Fruit fly (Drosophila melanogaster) whole organism, embryonic: ENCODE measurements around the gene Arp1.

ENCODE experiments used
- Awh ChIP-seq: fragments of 200-800 bp; sonication (Bioruptor generic); IDR thresholded peaks from 2 replicates; pipeline ENCODE4, ENCODE4 v1.3.6; 2022; ENCODE audit warnings: missing biosample characterization, missing genetic modification characterization
- Blimp-1 ChIP-seq: fragments of 200-800 bp; sonication (Bioruptor generic); optimal IDR thresholded peaks from 3 replicates; lab custom pipeline; 2018; ENCODE audit warnings: missing biosample characterization, missing genetic modification characterization, mild to moderate bottlenecking, moderate library complexity, missing genetic modification reagents
- BtbVII ChIP-seq: fragments of 200-800 bp; sonication (Bioruptor generic); optimal IDR thresholded peaks from 3 replicates; lab custom pipeline; 2017; ENCODE audit warnings: missing biosample characterization, mild to moderate bottlenecking, missing genetic modification characterization
- C15 ChIP-seq: fragments of 200-800 bp; sonication (Bioruptor generic); IDR thresholded peaks from 3 replicates; pipeline ENCODE4 v1.3.6; 2022; ENCODE audit warnings: missing biosample characterization, missing genetic modification characterization
- CG11085 ChIP-seq: fragments of 200-800 bp; sonication (Bioruptor generic); IDR thresholded peaks from 2 replicates; pipeline ENCODE4 v1.3.6; 2022; ENCODE audit warnings: missing biosample characterization, missing genetic modification characterization
- CG11247 ChIP-seq: fragments of 200-800 bp; sonication (Bioruptor generic); IDR thresholded peaks from 2 replicates; pipeline ENCODE4 v1.3.6; 2022; ENCODE audit warnings: missing biosample characterization, missing genetic modification characterization
- CG12155 ChIP-seq: fragments of 200-800 bp; sonication (Bioruptor generic); optimal IDR thresholded peaks from 3 replicates; lab custom pipeline; 2016; ENCODE audit warnings: missing biosample characterization, missing genetic modification characterization
- CG16815 ChIP-seq: fragments of 200-800 bp; sonication (Bioruptor generic); optimal IDR thresholded peaks from 3 replicates; lab custom pipeline; 2017; ENCODE audit warnings: missing biosample characterization, mild to moderate bottlenecking, missing genetic modification characterization
- CG16863 ChIP-seq: fragments of 200-800 bp; sonication (Bioruptor generic); optimal IDR thresholded peaks from 3 replicates; lab custom pipeline; 2016; ENCODE audit warnings: missing biosample characterization, missing genetic modification characterization
- CG18262 ChIP-seq: fragments of 200-800 bp; optimal IDR thresholded peaks from 3 replicates; lab custom pipeline; 2019; ENCODE audit warnings: missing biosample characterization, mild to moderate bottlenecking, missing genetic modification characterization, moderate library complexity
- CG2889 ChIP-seq: fragments of 200-800 bp; sonication (Bioruptor generic); IDR thresholded peaks from 3 replicates; pipeline ENCODE4 v1.3.6; 2022; ENCODE audit warnings: missing biosample characterization, missing genetic modification characterization
- CG34422 ChIP-seq: fragments of 200-800 bp; sonication (Bioruptor generic); IDR thresholded peaks from 3 replicates; pipeline ENCODE4 v1.3.6; 2022; ENCODE audit warnings: missing biosample characterization, missing genetic modification characterization
- CG7372 ChIP-seq: fragments of 200-800 bp; sonication (Bioruptor generic); IDR thresholded peaks from 2 replicates; pipeline ENCODE4 v1.3.6; 2022; ENCODE audit warnings: missing biosample characterization, missing genetic modification characterization
- CG9876 ChIP-seq: fragments of 200-800 bp; sonication (Bioruptor generic); optimal IDR thresholded peaks from 2 replicates; lab custom pipeline; 2016; ENCODE audit warnings: missing biosample characterization, missing genetic modification characterization
- H15 ChIP-seq: fragments of 200-800 bp; sonication (Bioruptor generic); IDR thresholded peaks from 3 replicates; pipeline ENCODE4 v1.3.6; 2022; ENCODE audit warnings: missing biosample characterization, missing genetic modification characterization
- HHEX ChIP-seq: fragments of 200-800 bp; sonication (Bioruptor generic); optimal IDR thresholded peaks from 3 replicates; lab custom pipeline; 2017; ENCODE audit warnings: missing biosample characterization, mild to moderate bottlenecking, missing genetic modification characterization, missing genetic modification reagents
- HLH3B ChIP-seq: fragments of 200-800 bp; sonication (Bioruptor generic); IDR thresholded peaks from 2 replicates; pipeline ENCODE4 v1.3.6; 2022; ENCODE audit warnings: missing biosample characterization, missing genetic modification characterization
- Hey ChIP-seq: fragments of 200-800 bp; sonication (Bioruptor generic); optimal IDR thresholded peaks from 3 replicates; lab custom pipeline; 2018; ENCODE audit warnings: missing biosample characterization, mild to moderate bottlenecking, missing genetic modification characterization
- Mrtf ChIP-seq: fragments of 200-800 bp; sonication (Bioruptor generic); IDR thresholded peaks from 3 replicates; pipeline ENCODE4 v1.3.6; 2022; ENCODE audit warnings: missing biosample characterization, missing genetic modification characterization
- Nf-YA ChIP-seq: fragments of 200-800 bp; sonication (Bioruptor generic); IDR thresholded peaks from 2 replicates; pipeline ENCODE4 v1.3.6; 2022; ENCODE audit warnings: missing biosample characterization, missing genetic modification characterization
- Rx ChIP-seq: fragments of 200-800 bp; sonication (Bioruptor generic); IDR thresholded peaks from 2 replicates; pipeline ENCODE4 v1.3.6; 2022; ENCODE audit warnings: missing biosample characterization, missing genetic modification characterization
- Six4 ChIP-seq: fragments of 200-800 bp; sonication (Bioruptor generic); optimal IDR thresholded peaks from 2 replicates; lab custom pipeline; 2016; ENCODE audit warnings: missing biosample characterization, missing genetic modification characterization
- Xbp1 ChIP-seq: fragments of 200-800 bp; sonication (Bioruptor generic); optimal IDR thresholded peaks from 3 replicates; lab custom pipeline; 2016; ENCODE audit warnings: missing biosample characterization, mild to moderate bottlenecking, missing genetic modification characterization
- amos ChIP-seq: fragments of 200-800 bp; sonication (Bioruptor generic); IDR thresholded peaks from 2 replicates; pipeline ENCODE4 v1.3.6; 2022; ENCODE audit warnings: missing biosample characterization, missing genetic modification characterization; ENCODE audit not compliant: partially characterized antibody
- bigmax ChIP-seq: fragments of 200-800 bp; sonication (Bioruptor generic); optimal IDR thresholded peaks from 2 replicates; lab custom pipeline; 2018; ENCODE audit warnings: missing biosample characterization, mild to moderate bottlenecking, missing genetic modification characterization
- caup ChIP-seq: fragments of 200-800 bp; sonication (Bioruptor generic); optimal IDR thresholded peaks from 3 replicates; lab custom pipeline; 2017; ENCODE audit warnings: missing biosample characterization, mild to moderate bottlenecking, missing genetic modification characterization, moderate library complexity; ENCODE audit not compliant: severe bottlenecking
- dmrt99B ChIP-seq: fragments of 200-800 bp; sonication (Bioruptor generic); optimal IDR thresholded peaks from 2 replicates; lab custom pipeline; 2018; ENCODE audit warnings: missing biosample characterization, mild to moderate bottlenecking, missing genetic modification characterization, moderate library complexity
- ems ChIP-seq: fragments of 200-800 bp; sonication (Bioruptor generic); optimal IDR thresholded peaks from 3 replicates; lab custom pipeline; 2016; ENCODE audit warnings: missing biosample characterization, missing genetic modification characterization
- esg ChIP-seq: fragments of 200-800 bp; sonication (Bioruptor generic); conservative IDR thresholded peaks from 2 replicates; pipeline ENCODE4 v1.3.6; 2022; ENCODE audit warnings: missing biosample characterization, missing genetic modification characterization
- eyg ChIP-seq: fragments of 200-800 bp; sonication (Bioruptor generic); optimal IDR thresholded peaks from 3 replicates; lab custom pipeline; 2016; ENCODE audit warnings: missing biosample characterization, missing genetic modification characterization
- gcm2 ChIP-seq: fragments of 200-800 bp; sonication (Bioruptor generic); optimal IDR thresholded peaks from 2 replicates; lab custom pipeline; 2016; ENCODE audit warnings: missing biosample characterization, missing genetic modification characterization
- hkb ChIP-seq, 2 experiments: fragments of 200-800 bp in 1 of 2; fragments of >200 bp in 1 of 2; sonication (Bioruptor generic) in 1 of 2; IDR thresholded peaks in 1 of 2; optimal IDR thresholded peaks in 1 of 2; 2 replicates each; pipeline versions ENCODE4 v1.3.6 to Lab custom; 2017 to 2022; ENCODE audit warnings: missing biosample characterization in 1 of 2, missing genetic modification characterization in 1 of 2
- ken ChIP-seq: fragments of 200-800 bp; sonication (Bioruptor generic); IDR thresholded peaks from 3 replicates; pipeline ENCODE4 v1.3.6; 2022; ENCODE audit warnings: missing biosample characterization, missing genetic modification characterization
- lilli ChIP-seq: fragments of 200-800 bp; sonication (Bioruptor generic); optimal IDR thresholded peaks from 3 replicates; lab custom pipeline; 2016; ENCODE audit warnings: missing biosample characterization, missing genetic modification characterization
- lmd ChIP-seq: fragments of 200-800 bp; sonication (Bioruptor generic); IDR thresholded peaks from 2 replicates; pipeline ENCODE4 v1.3.6; 2022; ENCODE audit warnings: missing biosample characterization, missing genetic modification characterization
- mam ChIP-seq: fragments of 200-800 bp; sonication (Bioruptor generic); optimal IDR thresholded peaks from 3 replicates; lab custom pipeline; 2016; ENCODE audit warnings: missing biosample characterization, missing genetic modification characterization
- phol ChIP-seq: fragments of 200-800 bp; sonication (Bioruptor generic); optimal IDR thresholded peaks from 3 replicates; lab custom pipeline; 2018; ENCODE audit warnings: missing biosample characterization, mild to moderate bottlenecking, missing genetic modification characterization, moderate library complexity
- psq ChIP-seq: fragments of 200-800 bp; sonication (Bioruptor generic); optimal IDR thresholded peaks from 2 replicates; lab custom pipeline; 2017; ENCODE audit warnings: missing biosample characterization, missing genetic modification characterization
- trem ChIP-seq: fragments of 200-800 bp; optimal IDR thresholded peaks from 3 replicates; lab custom pipeline; 2019; ENCODE audit warnings: missing biosample characterization, mild to moderate bottlenecking, missing genetic modification characterization, moderate library complexity
- vvl ChIP-seq: fragments of 200-800 bp; sonication (Bioruptor generic); IDR thresholded peaks from 2 replicates; pipeline ENCODE4 v1.3.6; 2022; ENCODE audit warnings: missing biosample characterization, missing genetic modification characterization

Gene Arp1

DNA sequence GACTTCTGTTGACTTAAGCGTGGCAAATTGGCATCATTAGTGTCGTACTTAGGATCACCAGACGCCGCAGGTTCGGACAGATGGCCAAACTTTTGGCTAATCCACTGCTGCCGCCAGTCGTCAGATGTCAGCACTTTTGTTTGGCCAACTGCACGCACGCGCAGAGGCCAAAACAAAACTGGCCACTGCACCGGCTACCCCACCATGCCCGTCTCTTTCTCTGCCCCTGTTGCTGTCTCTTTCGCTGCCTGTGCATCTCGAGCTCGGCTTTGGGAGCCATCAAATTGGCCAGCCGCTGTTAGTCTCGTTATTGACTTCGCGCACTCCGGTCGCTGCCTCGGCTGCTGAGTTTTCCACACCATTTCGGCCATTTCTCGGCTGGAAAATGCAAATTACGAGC, 29.0 kb upstream of the Arp1 start, which contains the start of gene CG14395 (continued):
- TF ChIP-seq Blimp-1 (GFP tag; lab: Kevin White, UChicago) (peak; percentile 50), Nf-YA (GFP tag; lab: Robert Waterston, UW) (no peak), hkb (optimal IDR thresholded peaks at IDR 0.05; lab: Kevin White, UChicago) (no peak), hkb (GFP tag; IDR thresholded peaks at IDR 0.05; lab: Robert Waterston, UW) (no peak), caup (GFP tag; lab: Kevin White, UChicago) (no peak), HLH3B (GFP tag; lab: Robert Waterston, UW) (no peak), mam (GFP tag; lab: Kevin White, UChicago) (no peak), vvl (GFP tag; lab: Robert Waterston, UW) (0 out of 2 replicates have a peak, but pooled peaks have one; percentile 27), CG18262 (tag; lab: Kevin White, UChicago) (no peak), bigmax (GFP tag; lab: Kevin White, UChicago) (no peak), ken (0 out of 3 replicates have a peak, but pooled peaks have one; percentile 18), lilli (GFP tag; lab: Kevin White, UChicago) (no peak), CG7372 (no peak), gcm2 (GFP tag; lab: Kevin White, UChicago) (no peak), ems (GFP tag; lab: Kevin White, UChicago) (no peak), C15 (GFP tag; lab: Robert Waterston, UW) (no peak), HHEX (no peak), CG11085 (0 out of 2 replicates have a peak, but pooled peaks have one; percentile 14), trem (tag; lab: Kevin White, UChicago) (no peak), eyg (GFP tag; lab: Kevin White, UChicago) (no peak), CG34422 (GFP tag; lab: Robert Waterston, UW) (no peak), CG16815 (no peak), Six4 (no peak), lmd (GFP tag; lab: Robert Waterston, UW) (peak; percentile 15; the same call in 1 of the 2 replicates), dmrt99B (no peak), CG9876 (GFP tag; lab: Kevin White, UChicago) (no peak), BtbVII (GFP tag; lab: Kevin White, UChicago) (no peak), Mrtf (GFP tag; lab: Robert Waterston, UW) (no peak), H15 (GFP tag; lab: Robert Waterston, UW) (no peak), CG12155 (no peak), Xbp1 (no peak), esg (GFP tag; lab: Robert Waterston, UW) (no peak), phol (tag; lab: Kevin White, UChicago) (no peak), CG16863 (GFP tag; lab: Kevin White, UChicago) (no peak), amos (no peak), CG2889 (GFP tag; lab: Robert Waterston, UW) (no peak), psq (GFP tag; lab: Kevin White, UChicago) (no peak), Rx (no peak)

DNA sequence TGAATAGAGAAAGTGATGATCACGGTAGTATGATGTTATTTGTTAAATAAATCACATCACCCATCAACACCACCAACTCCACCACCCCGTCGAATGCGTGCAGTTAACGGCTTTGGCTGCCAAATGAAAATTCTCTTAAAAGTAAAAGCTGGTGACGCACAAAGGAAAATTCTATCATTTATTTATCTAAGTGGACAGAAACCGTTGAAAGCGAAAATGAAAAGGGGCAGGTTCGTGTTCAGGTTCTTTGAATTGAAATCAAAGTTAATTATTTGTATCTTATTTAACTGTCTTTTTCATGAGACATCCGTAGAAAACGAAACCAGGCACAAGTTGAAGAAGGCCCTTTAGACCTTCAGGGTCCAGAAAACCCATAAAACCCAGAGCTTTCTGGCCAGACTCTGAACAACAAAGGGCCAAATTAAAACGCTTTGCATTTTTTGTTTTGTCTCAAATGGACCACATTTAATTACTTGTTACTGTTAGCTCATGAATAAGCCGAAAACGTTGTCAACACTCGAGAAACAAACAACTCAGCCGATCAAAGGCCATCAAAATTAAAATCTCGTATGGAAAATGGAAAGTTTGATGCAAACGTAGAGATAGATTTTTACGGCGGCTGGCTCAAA, 25.2 kb upstream of the Arp1 start:
- TF ChIP-seq CG11247 (GFP tag; lab: Robert Waterston, UW) = no peak
- TF ChIP-seq Hey (tag; lab: Kevin White, UChicago) = no peak
- no peak for TF ChIP-seq Mrtf (GFP tag; lab: Robert Waterston, UW)
- peak; percentile 94 for TF ChIP-seq Blimp-1 (GFP tag; lab: Kevin White, UChicago)
- peak; percentile 73 for TF ChIP-seq Awh (GFP tag; lab: Robert Waterston, UW)
- TF ChIP-seq, all 482 proteins: peak for 2
